Fruit fly (Drosophila melanogaster) whole organism, prepupa: Measurements from ENCODE around the gene CG14883.

ENCODE experiments used
- Ets96B ChIP-seq: fragments of 200-800 bp; optimal IDR thresholded peaks from 2 replicates; lab custom pipeline; 2019; ENCODE audit warnings: missing biosample characterization, mild to moderate bottlenecking, missing genetic modification characterization, moderate library complexity
- Smox ChIP-seq: fragments of 200-800 bp; sonication (Bioruptor generic); optimal IDR thresholded peaks from 3 replicates; lab custom pipeline; 2016; ENCODE audit warnings: missing biosample characterization, missing genetic modification characterization
- ss ChIP-seq, 2 experiments: fragments of 200-800 bp; sonication (Bioruptor generic); optimal IDR thresholded peaks; 2 replicates in 1 of 2; 3 replicates in 1 of 2; lab custom pipeline; 2017 to 2018; ENCODE audit warnings: mild to moderate bottlenecking in 2 of 2, missing biosample characterization in 2 of 2, missing genetic modification characterization in 2 of 2, moderate library complexity in 1 of 2
- svp ChIP-seq: fragments of 200-800 bp; sonication (Bioruptor generic); peaks from one replicate; lab custom pipeline; 2016; ENCODE audit warnings: missing biosample characterization, missing genetic modification characterization

Gene CG14883

DNA sequence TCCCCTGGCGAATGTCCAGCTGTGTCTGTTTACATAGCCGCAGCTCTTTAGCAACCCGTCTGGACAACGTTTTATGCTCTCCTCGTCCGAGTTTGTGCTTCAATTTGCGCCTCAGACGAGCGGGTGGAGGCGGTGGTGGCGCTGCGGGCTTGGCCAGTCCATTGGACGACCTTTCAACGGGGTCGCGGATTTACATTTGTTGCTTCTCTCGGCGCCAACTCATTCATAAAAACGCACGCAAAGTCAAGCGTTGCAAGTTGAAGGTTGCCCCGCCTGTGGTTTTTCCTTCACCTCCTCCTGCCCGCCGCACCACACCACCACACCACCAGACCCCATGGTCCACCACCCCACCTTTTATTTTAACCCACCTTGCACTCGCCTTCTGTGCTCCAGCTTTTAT lies 51.9 kb downstream of the CG14883 start:
- TF ChIP-seq svp (GFP tag; lab: Kevin White, UChicago) (peak; percentile 62), Ets96B (tag; lab: Kevin White, UChicago) (no peak), ss (GFP tag; optimal IDR thresholded peaks at IDR 0.05; lab: Kevin White, UChicago) (peak in 1 of 2 experiments; percentile 91), Smox (no peak)
- TF ChIP-seq, all 60 proteins: peak for 2
